Worm (Caenorhabditis elegans): ENCODE measurements around the gene fbxc-53.
A peak's percentile ranks its signal among the peaks of the same experiment; 100 is the strongest.

DNA sequence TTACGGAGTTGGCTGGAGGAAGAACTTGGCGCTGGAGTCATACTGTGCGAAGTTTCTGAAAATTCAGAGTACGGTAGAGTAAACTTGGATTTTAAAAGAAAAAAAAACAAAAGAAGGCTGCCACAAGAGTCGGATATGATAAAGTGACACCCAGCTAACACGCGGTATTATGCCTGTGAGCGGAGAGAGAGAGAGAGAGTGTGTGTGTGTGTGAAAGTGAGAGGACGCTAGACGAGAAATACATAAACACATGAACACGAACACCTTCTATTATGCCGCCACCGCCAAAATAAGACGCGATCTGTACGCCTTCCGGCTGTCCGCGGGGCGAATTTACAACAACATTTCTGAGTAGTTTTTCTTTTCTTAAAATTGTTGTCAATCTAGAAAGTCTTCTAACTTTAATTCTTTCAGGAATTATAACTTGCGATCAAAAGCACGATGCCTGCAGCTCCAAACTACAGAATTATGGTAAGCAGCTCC, 25.8 kb downstream of the fbxc-53 start, which contains the start of gene F12E12.6:
- TF ChIP-seq dpff-1 (tag; optimal IDR thresholded peaks at IDR 0.05) (no peak), unc-62 (GFP tag; optimal IDR thresholded peaks at IDR 0.05) (no peak), snpc-3.4 (tag; optimal IDR thresholded peaks at IDR 0.05) (no peak), dpl-1 (GFP tag; optimal IDR thresholded peaks at IDR 0.05) (peak; percentile 7), Y67H2A.10 (GFP tag; conservative IDR thresholded peaks at IDR 0.05) (no peak), lsy-27 (tag; optimal IDR thresholded peaks at IDR 0.05; ENCODE audit: borderline replicate concordance, insufficient read depth) (no peak), Y79H2A.3 (GFP tag; conservative IDR thresholded peaks at IDR 0.05) (no peak), akir-1 (GFP tag; optimal IDR thresholded peaks at IDR 0.05) (no peak), ceh-27 (GFP tag; optimal IDR thresholded peaks at IDR 0.05) (no peak), bed-2 (GFP tag; IDR thresholded peaks at IDR 0.05) (no peak), egrh-3 (GFP tag; IDR thresholded peaks at IDR 0.05) (no peak), sptf-2 (GFP tag; optimal IDR thresholded peaks at IDR 0.05) (no peak), snpc-1.3 (tag; optimal IDR thresholded peaks at IDR 0.05; ENCODE audit: insufficient read depth) (no peak), ceh-79 (tag; optimal IDR thresholded peaks at IDR 0.05) (no peak)
